Worm (Caenorhabditis elegans): ENCODE data around the gene T01D3.3.

The T01D3.3 gene

DNA sequence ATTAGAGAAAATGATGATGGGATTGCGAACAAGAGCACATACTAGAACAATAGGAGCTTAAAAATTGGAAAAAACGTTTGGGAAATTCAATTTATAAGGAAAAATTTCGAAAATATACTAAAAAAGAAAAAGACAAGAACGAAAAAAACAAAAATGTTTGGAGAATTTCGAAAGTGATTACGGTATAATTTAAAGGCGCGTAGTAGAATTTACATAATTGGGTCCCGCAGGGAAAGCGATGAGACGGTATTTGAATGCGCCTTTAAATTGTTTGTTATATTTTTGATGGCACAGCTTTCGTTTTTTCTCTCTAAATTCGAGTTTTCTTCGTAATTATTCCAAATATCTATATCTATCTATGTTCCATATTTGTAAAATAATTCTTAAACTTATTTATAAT, 44.0 kb upstream of the T01D3.3 start:
- TF ChIP-seq unc-120 (tag; optimal IDR thresholded peaks at IDR 0.05; ENCODE audit: poor library complexity, severe bottlenecking) (no peak), ceh-39 (tag; optimal IDR thresholded peaks at IDR 0.05) (no peak), nhr-2 (tag; optimal IDR thresholded peaks at IDR 0.05) (no peak), blmp-1 (tag; optimal IDR thresholded peaks at IDR 0.05) (no peak), elt-3 (tag; optimal IDR thresholded peaks at IDR 0.05) (no peak), unc-39 (tag; optimal IDR thresholded peaks at IDR 0.05) (no peak), cnd-1 (tag; optimal IDR thresholded peaks at IDR 0.05) (no peak), nhr-237 (tag; optimal IDR thresholded peaks at IDR 0.05) (no peak), mep-1 (tag; optimal IDR thresholded peaks at IDR 0.05) (no peak), pha-4 (tag; optimal IDR thresholded peaks at IDR 0.05) (no peak), lsy-2 (tag; optimal IDR thresholded peaks at IDR 0.05) (no peak), drap-1 (GFP tag; optimal IDR thresholded peaks at IDR 0.05) (no peak), lin-13 (tag; optimal IDR thresholded peaks at IDR 0.05) (no peak), ham-2 (GFP tag; optimal IDR thresholded peaks at IDR 0.05) (no peak), bed-3 (GFP tag; optimal IDR thresholded peaks at IDR 0.05) (no peak), sem-2 (GFP tag; optimal IDR thresholded peaks at IDR 0.05) (no peak), snpc-4 (tag; optimal IDR thresholded peaks at IDR 0.05) (no peak), mls-2 (tag; optimal IDR thresholded peaks at IDR 0.05) (no peak), mab-5 (tag; optimal IDR thresholded peaks at IDR 0.05) (no peak), elt-1 (tag; optimal IDR thresholded peaks at IDR 0.05; ENCODE audit: borderline replicate concordance, insufficient read depth) (no peak)

DNA sequence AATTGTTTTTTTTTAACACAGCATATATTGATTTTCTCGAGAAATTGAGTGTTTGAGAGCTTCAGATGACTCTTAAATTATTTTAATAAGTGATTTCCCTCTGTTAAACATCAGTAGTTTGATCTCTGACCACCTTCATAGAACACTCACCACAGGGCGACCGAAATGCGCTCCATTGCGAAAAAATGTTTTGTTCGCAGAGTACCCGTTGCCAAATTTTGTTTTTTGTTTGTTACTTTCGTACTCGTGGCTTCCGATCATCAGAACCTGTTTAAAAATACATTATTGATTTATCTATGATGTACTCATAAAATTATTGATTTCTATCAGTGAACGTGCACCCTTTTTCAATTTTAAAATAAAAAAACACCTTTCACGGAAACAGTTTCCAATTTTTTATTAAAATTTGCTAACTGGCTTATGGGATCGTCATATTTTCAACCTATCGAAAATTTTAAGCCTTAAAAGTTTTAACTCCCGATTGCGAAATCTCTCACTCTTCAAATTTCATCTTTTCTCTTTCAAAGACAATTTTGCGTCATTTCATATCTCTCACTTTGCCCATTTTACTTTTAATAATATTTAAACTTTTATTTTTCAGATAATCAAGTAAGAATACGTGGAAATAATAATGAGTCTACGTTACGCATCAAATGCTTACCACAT, 43.3 kb upstream of the T01D3.3 start, which contains the start of gene letm-1:
Gene letm-1, plus strand, starts transcription at position 598 of the 666 bp plus-strand sequence.
- peak; percentile 4 for TF ChIP-seq mep-1 (tag; optimal IDR thresholded peaks at IDR 0.05)
- TF ChIP-seq blmp-1 (tag; optimal IDR thresholded peaks at IDR 0.05): no peak

DNA sequence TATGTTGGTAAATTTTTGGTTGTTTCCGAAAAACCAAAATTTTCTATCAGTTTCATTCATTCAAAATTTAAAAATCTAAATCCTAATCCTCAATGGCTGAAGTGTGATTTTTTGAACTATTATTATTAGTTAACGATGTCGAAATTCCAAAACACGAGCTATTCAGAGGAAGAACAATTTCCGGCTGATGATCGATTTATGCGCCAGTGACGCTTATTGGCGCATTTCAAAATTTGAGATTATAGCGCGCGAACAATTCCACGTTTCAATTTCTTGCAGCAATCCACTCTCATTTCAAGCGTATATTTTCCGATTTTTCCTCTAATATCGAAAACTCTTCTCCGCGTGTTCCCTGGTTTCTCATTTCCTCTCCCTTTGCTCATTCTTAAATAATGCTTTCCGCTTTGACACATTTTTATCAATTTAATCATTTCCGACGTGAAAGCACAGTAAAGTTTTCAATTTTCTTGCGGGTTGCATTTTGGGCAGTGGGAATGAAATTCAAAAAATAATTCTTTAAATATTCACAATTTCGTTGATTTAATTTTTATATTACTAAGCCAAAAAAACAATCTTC, 39.6 kb upstream of the T01D3.3 start:
- TF ChIP-seq mep-1 (tag; optimal IDR thresholded peaks at IDR 0.05): peak; percentile 30
- TF ChIP-seq nhr-2 (tag; optimal IDR thresholded peaks at IDR 0.05): no peak

DNA sequence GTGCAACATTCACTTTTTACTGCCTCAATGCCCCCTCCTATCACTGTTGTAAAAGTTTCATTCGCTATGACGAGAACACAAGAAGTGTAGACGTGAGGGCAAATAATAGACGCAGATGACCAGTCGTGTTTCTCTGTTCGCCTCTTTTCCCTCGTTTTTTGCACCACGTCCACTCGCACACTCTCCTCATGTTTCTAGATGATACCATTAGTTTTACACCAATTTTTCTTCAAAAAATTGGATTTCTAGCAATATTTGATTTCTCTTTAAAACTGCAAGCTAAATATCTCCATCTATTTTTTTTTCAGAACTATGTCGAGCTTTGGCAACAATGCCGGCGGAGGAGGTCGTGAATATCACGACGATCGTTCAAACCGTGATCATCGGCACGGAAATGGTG, 39.0 kb upstream of the T01D3.3 start, which contains the start of gene rde-12:
Gene rde-12, plus strand, starts transcription at position 301 of the 400 bp plus-strand sequence.
- no peak for TF ChIP-seq mls-2 (tag; optimal IDR thresholded peaks at IDR 0.05)
- peak; percentile 26 for TF ChIP-seq nhr-2 (tag; optimal IDR thresholded peaks at IDR 0.05)
- TF ChIP-seq hlh-1 (tag; optimal IDR thresholded peaks at IDR 0.05): peak; percentile 33

DNA sequence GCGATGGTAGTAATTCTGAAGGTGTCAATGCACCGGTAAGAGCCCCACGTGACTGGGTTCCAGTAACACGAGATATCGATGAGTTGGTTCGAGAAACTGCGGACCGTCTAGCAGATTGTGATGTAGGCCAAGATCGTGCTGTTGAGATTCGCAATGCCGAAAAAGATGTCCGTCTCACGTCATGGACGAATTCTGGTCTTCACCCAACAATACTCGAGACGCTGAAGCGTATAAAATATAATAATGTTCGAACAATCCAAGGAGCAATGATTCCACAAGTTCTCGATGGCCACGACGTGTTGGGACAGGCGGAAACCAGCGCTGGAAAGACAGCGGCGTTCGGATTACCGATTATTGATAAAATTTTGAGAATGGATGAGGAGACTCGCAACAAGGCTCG, 37.6 kb upstream of the T01D3.3 start:
- TF ChIP-seq sptf-1 (tag; optimal IDR thresholded peaks at IDR 0.05) (no peak), flh-1 (GFP tag; optimal IDR thresholded peaks at IDR 0.05) (no peak), ceh-83 (GFP tag; optimal IDR thresholded peaks at IDR 0.05) (no peak), zip-8 (tag; optimal IDR thresholded peaks at IDR 0.05) (no peak), nhr-237 (tag; optimal IDR thresholded peaks at IDR 0.05) (no peak), lsy-2 (tag; optimal IDR thresholded peaks at IDR 0.05) (no peak), ces-1 (GFP tag; optimal IDR thresholded peaks at IDR 0.05) (no peak), pha-4 (tag; optimal IDR thresholded peaks at IDR 0.05) (no peak), mab-5 (tag; optimal IDR thresholded peaks at IDR 0.05) (no peak), cnd-1 (tag; optimal IDR thresholded peaks at IDR 0.05) (no peak), mep-1 (tag; optimal IDR thresholded peaks at IDR 0.05) (no peak), ham-2 (GFP tag; optimal IDR thresholded peaks at IDR 0.05) (no peak), M03D4.4 (tag; optimal IDR thresholded peaks at IDR 0.05) (no peak), elt-1 (tag; optimal IDR thresholded peaks at IDR 0.05; ENCODE audit: borderline replicate concordance, insufficient read depth) (no peak), tbx-8 (GFP tag; optimal IDR thresholded peaks at IDR 0.05) (no peak), snpc-4 (tag; optimal IDR thresholded peaks at IDR 0.05) (no peak), unc-39 (tag; optimal IDR thresholded peaks at IDR 0.05) (no peak), bed-3 (GFP tag; optimal IDR thresholded peaks at IDR 0.05) (no peak), ztf-11 (tag; optimal IDR thresholded peaks at IDR 0.05) (no peak), nhr-76 (tag; optimal IDR thresholded peaks at IDR 0.05) (no peak)

Measured in whole organism, mixed stage, embryonic.